Fruit fly (Drosophila melanogaster): ENCODE measurements around the gene wts.

The wts gene

dm6 chr3R:30813903-30814339 is 7.5 kb upstream of the wts start:
- peak; percentile 42 for TF ChIP-seq CG7045 (GFP tag; optimal IDR thresholded peaks at IDR 0.05)
- no peak for TF ChIP-seq toe (GFP tag; optimal IDR thresholded peaks at IDR 0.05)
- no peak for TF ChIP-seq CG1620 (GFP tag; optimal IDR thresholded peaks at IDR 0.05)
- TF ChIP-seq pad (GFP tag; optimal IDR thresholded peaks at IDR 0.05) = no peak
- peak; percentile 34 for TF ChIP-seq CG14711 (tag; optimal IDR thresholded peaks at IDR 0.05)
- TF ChIP-seq CG7101 (tag; optimal IDR thresholded peaks at IDR 0.05) = peak; percentile 34
- no peak for TF ChIP-seq ovo (GFP tag; optimal IDR thresholded peaks at IDR 0.05)
- TF ChIP-seq CG33017 (tag; optimal IDR thresholded peaks at IDR 0.05) = peak; percentile 37
- no peak for TF ChIP-seq Clk (GFP tag; optimal IDR thresholded peaks at IDR 0.05)
- no peak for TF ChIP-seq cnc (optimal IDR thresholded peaks at IDR 0.05)

- TF ChIP-seq CG5204 (GFP tag; optimal IDR thresholded peaks at IDR 0.05) = no peak
- TF ChIP-seq CG33017 (tag; optimal IDR thresholded peaks at IDR 0.05) = peak; percentile 30
- TF ChIP-seq CG11617 (GFP tag; optimal IDR thresholded peaks at IDR 0.05) = peak; percentile 20
- peak; percentile 31 for TF ChIP-seq CG7101 (tag; optimal IDR thresholded peaks at IDR 0.05)
- peak; percentile 7 for TF ChIP-seq CG14711 (tag; optimal IDR thresholded peaks at IDR 0.05)
- TF ChIP-seq cic (GFP tag; optimal IDR thresholded peaks at IDR 0.05) = peak; percentile 2
Observed at dm6 chr3R:30812401-30813207, 6.2 kb upstream of the wts start.

- TF ChIP-seq CG14711 (tag; optimal IDR thresholded peaks at IDR 0.05) (no peak), CG7101 (tag; optimal IDR thresholded peaks at IDR 0.05) (no peak)
Observed at dm6 chr3R:30812023-30812345, 5.6 kb upstream of the wts start.

dm6 chr3R:30811300-30812022 is 5.0 kb upstream of the wts start:
- TF ChIP-seq CG33017 (tag; optimal IDR thresholded peaks at IDR 0.05) = no peak
- TF ChIP-seq Mnt (GFP tag; optimal IDR thresholded peaks at IDR 0.05) = peak; percentile 2
- no peak for TF ChIP-seq cnc (optimal IDR thresholded peaks at IDR 0.05)
- TF ChIP-seq cic (GFP tag; optimal IDR thresholded peaks at IDR 0.05) = peak; percentile 3
- TF ChIP-seq CG14711 (tag; optimal IDR thresholded peaks at IDR 0.05) = no peak
- TF ChIP-seq ovo (GFP tag; optimal IDR thresholded peaks at IDR 0.05) = no peak
- TF ChIP-seq CG11617 (GFP tag; optimal IDR thresholded peaks at IDR 0.05) = no peak
- TF ChIP-seq kay (GFP tag; ENCODE audit: borderline replicate concordance) = peak; percentile 88
- TF ChIP-seq Clk (GFP tag; optimal IDR thresholded peaks at IDR 0.05) = no peak
- no peak for TF ChIP-seq Hr96 (GFP tag; optimal IDR thresholded peaks at IDR 0.05)
- TF ChIP-seq Crg-1 (GFP tag; optimal IDR thresholded peaks at IDR 0.05) = no peak
- TF ChIP-seq tj (GFP tag; optimal IDR thresholded peaks at IDR 0.05) = peak; percentile 51
- TF ChIP-seq bab1 (GFP tag; optimal IDR thresholded peaks at IDR 0.05) = no peak
- no peak for TF ChIP-seq CG5204 (GFP tag; optimal IDR thresholded peaks at IDR 0.05)
- TF ChIP-seq CG1620 (GFP tag; optimal IDR thresholded peaks at IDR 0.05) = no peak
- TF ChIP-seq CG7101 (tag; optimal IDR thresholded peaks at IDR 0.05) = no peak
- no peak for TF ChIP-seq CG12768 (GFP tag; optimal IDR thresholded peaks at IDR 0.05)
- no peak for TF ChIP-seq toe (GFP tag; optimal IDR thresholded peaks at IDR 0.05)
- TF ChIP-seq CG7045 (GFP tag; optimal IDR thresholded peaks at IDR 0.05) = no peak
- no peak for TF ChIP-seq pad (GFP tag; optimal IDR thresholded peaks at IDR 0.05)

- no peak for TF ChIP-seq Clk (GFP tag; optimal IDR thresholded peaks at IDR 0.05)
- no peak for TF ChIP-seq cic (GFP tag; optimal IDR thresholded peaks at IDR 0.05)
- no peak for TF ChIP-seq toe (GFP tag; optimal IDR thresholded peaks at IDR 0.05)
- no peak for TF ChIP-seq CG14711 (tag; optimal IDR thresholded peaks at IDR 0.05)
- TF ChIP-seq ovo (GFP tag; optimal IDR thresholded peaks at IDR 0.05) = no peak
- no peak for TF ChIP-seq kay (GFP tag; ENCODE audit: borderline replicate concordance)
Observed at dm6 chr3R:30810274-30810813, 3.9 kb upstream of the wts start.

dm6 chr3R:30809287-30809933 is 3.0 kb upstream of the wts start:
- TF ChIP-seq CG7101 (tag; optimal IDR thresholded peaks at IDR 0.05) = no peak
- no peak for TF ChIP-seq ovo (GFP tag; optimal IDR thresholded peaks at IDR 0.05)
- no peak for TF ChIP-seq Mnt (GFP tag; optimal IDR thresholded peaks at IDR 0.05)
- TF ChIP-seq tj (GFP tag; optimal IDR thresholded peaks at IDR 0.05) = no peak
- TF ChIP-seq kay (GFP tag; ENCODE audit: borderline replicate concordance) = no peak
- no peak for TF ChIP-seq Hr96 (GFP tag; optimal IDR thresholded peaks at IDR 0.05)
- no peak for TF ChIP-seq toe (GFP tag; optimal IDR thresholded peaks at IDR 0.05)
- no peak for TF ChIP-seq bab1 (GFP tag; optimal IDR thresholded peaks at IDR 0.05)
- TF ChIP-seq cnc (optimal IDR thresholded peaks at IDR 0.05) = no peak
- TF ChIP-seq CG11617 (GFP tag; optimal IDR thresholded peaks at IDR 0.05) = no peak

Measured in whole organism, adult.